Worm (Caenorhabditis elegans) whole organism, L3 larva: ENCODE measurements around the gene dct-15.

Source experiments
- ZK546.5 ChIP-seq: sonication (generic microtip); optimal IDR thresholded peaks from 2 replicates; lab custom pipeline; 2017; ENCODE audit warnings: missing biosample characterization, missing genetic modification characterization
- aly-2 ChIP-seq: fragments of 150-350 bp; optimal IDR thresholded peaks from 2 replicates; lab custom pipeline; 2014; ENCODE audit warnings: missing biosample characterization, missing genetic modification characterization
- ama-1 ChIP-seq: fragments of 150-350 bp; optimal IDR thresholded peaks from 2 replicates; lab custom pipeline; 2018
- ceh-16 ChIP-seq: sonication (generic microtip); optimal IDR thresholded peaks from 2 replicates; lab custom pipeline; 2017; ENCODE audit warnings: missing biosample characterization, missing genetic modification characterization
- ceh-28 ChIP-seq: fragments of 150-350 bp; optimal IDR thresholded peaks from 2 replicates; lab custom pipeline; 2014; ENCODE audit warnings: missing biosample characterization, missing genetic modification reagents, missing genetic modification characterization
- ceh-9 ChIP-seq: sonication (generic microtip); optimal IDR thresholded peaks from 2 replicates; lab custom pipeline; 2018; ENCODE audit warnings: missing biosample characterization, missing genetic modification characterization
- egl-27 ChIP-seq: sonication (generic microtip); optimal IDR thresholded peaks from 4 replicates; lab custom pipeline; 2017; ENCODE audit warnings: missing biosample characterization, missing genetic modification reagents, missing genetic modification characterization
- egl-5 ChIP-seq: fragments of 150-350 bp; optimal IDR thresholded peaks from 2 replicates; lab custom pipeline; 2017; ENCODE audit warnings: missing biosample characterization, missing genetic modification reagents, missing genetic modification characterization, inconsistent platforms
- elt-1 ChIP-seq: fragments of 150-350 bp; optimal IDR thresholded peaks from 2 replicates; lab custom pipeline; 2014; ENCODE audit warnings: missing biosample characterization, missing genetic modification characterization
- elt-2 ChIP-seq: sonication (generic microtip); optimal IDR thresholded peaks from 2 replicates; lab custom pipeline; 2016; ENCODE audit warnings: missing genetic modification reagents, mild to moderate bottlenecking, missing genetic modification characterization, missing compliant biosample characterization
- elt-3 ChIP-seq, 3 experiments: fragments of 150-350 bp in 1 of 3; sonication (generic microtip) in 2 of 3; optimal IDR thresholded peaks; 2 replicates in 2 of 3; 4 replicates in 1 of 3; lab custom pipeline; 2014 to 2017; ENCODE audit warnings: missing biosample characterization in 3 of 3, missing genetic modification characterization in 3 of 3
- fkh-10 ChIP-seq: sonication (generic microtip); optimal IDR thresholded peaks from 2 replicates; lab custom pipeline; 2017; ENCODE audit warnings: missing biosample characterization, missing genetic modification reagents, missing genetic modification characterization
- fkh-2 ChIP-seq: fragments of 150-350 bp; optimal IDR thresholded peaks from 2 replicates; lab custom pipeline; 2014; ENCODE audit warnings: missing biosample characterization, missing genetic modification reagents, missing genetic modification characterization
- fos-1 ChIP-seq: fragments of 150-350 bp; optimal IDR thresholded peaks from 2 replicates; lab custom pipeline; 2014; ENCODE audit warnings: missing biosample characterization, missing genetic modification characterization
- hmg-11 ChIP-seq: sonication (generic microtip); optimal IDR thresholded peaks from 2 replicates; lab custom pipeline; 2016; ENCODE audit warnings: missing genetic modification characterization, missing compliant biosample characterization
- jun-1 ChIP-seq: fragments of 150-350 bp; optimal IDR thresholded peaks from 2 replicates; lab custom pipeline; 2014; ENCODE audit warnings: missing biosample characterization, missing genetic modification reagents, missing genetic modification characterization
- lin-15B ChIP-seq: fragments of 150-350 bp; optimal IDR thresholded peaks from 2 replicates; lab custom pipeline; 2014; ENCODE audit warnings: missing biosample characterization, missing genetic modification characterization
- lsy-12 ChIP-seq: sonication (generic microtip); optimal IDR thresholded peaks from 2 replicates; lab custom pipeline; 2016; ENCODE audit warnings: mild to moderate bottlenecking, missing genetic modification characterization, missing compliant biosample characterization
- mdl-1 ChIP-seq: fragments of 150-350 bp; optimal IDR thresholded peaks from 2 replicates; lab custom pipeline; 2014; ENCODE audit warnings: missing biosample characterization, missing genetic modification characterization
- mml-1 ChIP-seq: fragments of 150-350 bp; sonication (generic microtip); optimal IDR thresholded peaks from 3 replicates; lab custom pipeline; 2014; ENCODE audit warnings: missing biosample characterization, missing genetic modification characterization
- nfya-1 ChIP-seq: sonication (generic microtip); optimal IDR thresholded peaks from 2 replicates; lab custom pipeline; 2017; ENCODE audit warnings: missing genetic modification characterization, mild to moderate bottlenecking, missing compliant biosample characterization, antibody characterized with exemption, moderate library complexity; ENCODE audit not compliant: insufficient read depth
- nhr-11 ChIP-seq: fragments of 150-350 bp; optimal IDR thresholded peaks from 2 replicates; lab custom pipeline; 2014; ENCODE audit warnings: missing biosample characterization, missing genetic modification characterization
- nhr-12 ChIP-seq: fragments of 150-350 bp; optimal IDR thresholded peaks from 2 replicates; lab custom pipeline; 2014; ENCODE audit warnings: missing biosample characterization, missing genetic modification characterization
- nhr-23 ChIP-seq: fragments of 150-350 bp; optimal IDR thresholded peaks from 2 replicates; lab custom pipeline; 2014; ENCODE audit warnings: missing biosample characterization, missing genetic modification reagents, missing genetic modification characterization
- nhr-237 ChIP-seq: fragments of 150-350 bp; optimal IDR thresholded peaks from 2 replicates; lab custom pipeline; 2014; ENCODE audit warnings: missing biosample characterization, missing genetic modification characterization
- nhr-25 ChIP-seq: sonication (generic microtip); optimal IDR thresholded peaks from 2 replicates; lab custom pipeline; 2017; ENCODE audit warnings: missing biosample characterization, missing genetic modification characterization
- nhr-28 ChIP-seq: fragments of 150-350 bp; optimal IDR thresholded peaks from 2 replicates; lab custom pipeline; 2014; ENCODE audit warnings: missing biosample characterization, missing genetic modification characterization
- nhr-43 ChIP-seq: sonication (generic microtip); optimal IDR thresholded peaks from 2 replicates; lab custom pipeline; 2016; ENCODE audit warnings: mild to moderate bottlenecking, missing genetic modification characterization, missing compliant biosample characterization; ENCODE audit not compliant: poor library complexity, severe bottlenecking
- nhr-67 ChIP-seq: fragments of 150-350 bp; optimal IDR thresholded peaks from 2 replicates; lab custom pipeline; 2014; ENCODE audit warnings: missing biosample characterization, missing genetic modification characterization
- nhr-77 ChIP-seq: fragments of 150-350 bp; optimal IDR thresholded peaks from 2 replicates; lab custom pipeline; 2014; ENCODE audit warnings: missing biosample characterization, missing genetic modification characterization
- pha-4 ChIP-seq: fragments of 150-350 bp; optimal IDR thresholded peaks from 2 replicates; lab custom pipeline; 2014; ENCODE audit warnings: missing biosample characterization, missing genetic modification reagents, missing genetic modification characterization
- pqm-1 ChIP-seq: fragments of 150-350 bp; optimal IDR thresholded peaks from 2 replicates; lab custom pipeline; 2017; ENCODE audit warnings: missing biosample characterization, missing genetic modification characterization, inconsistent platforms
- sea-2 ChIP-seq: fragments of 150-350 bp; sonication (generic microtip); optimal IDR thresholded peaks from 4 replicates; lab custom pipeline; 2014; ENCODE audit warnings: missing biosample characterization, missing genetic modification reagents, missing genetic modification characterization
- skn-1 ChIP-seq: fragments of 150-350 bp; optimal IDR thresholded peaks from 2 replicates; lab custom pipeline; 2014; ENCODE audit warnings: missing biosample characterization, missing genetic modification characterization
- snpc-4 ChIP-seq: fragments of 150-350 bp; optimal IDR thresholded peaks from 2 replicates; lab custom pipeline; 2014; ENCODE audit warnings: missing biosample characterization, missing genetic modification characterization
- tbx-2 ChIP-seq: sonication (generic microtip); optimal IDR thresholded peaks from 2 replicates; lab custom pipeline; 2016; ENCODE audit warnings: mild to moderate bottlenecking, missing genetic modification characterization, missing compliant biosample characterization
- unc-39 ChIP-seq: sonication (generic microtip); optimal IDR thresholded peaks from 4 replicates; lab custom pipeline; 2017; ENCODE audit warnings: missing biosample characterization, missing genetic modification characterization
- zag-1 ChIP-seq: fragments of 150-350 bp; optimal IDR thresholded peaks from 2 replicates; lab custom pipeline; 2014; ENCODE audit warnings: missing biosample characterization, missing genetic modification characterization
- ztf-11 ChIP-seq: fragments of 150-350 bp; optimal IDR thresholded peaks from 2 replicates; lab custom pipeline; 2014; ENCODE audit warnings: missing biosample characterization, missing genetic modification characterization

The dct-15 gene

DNA sequence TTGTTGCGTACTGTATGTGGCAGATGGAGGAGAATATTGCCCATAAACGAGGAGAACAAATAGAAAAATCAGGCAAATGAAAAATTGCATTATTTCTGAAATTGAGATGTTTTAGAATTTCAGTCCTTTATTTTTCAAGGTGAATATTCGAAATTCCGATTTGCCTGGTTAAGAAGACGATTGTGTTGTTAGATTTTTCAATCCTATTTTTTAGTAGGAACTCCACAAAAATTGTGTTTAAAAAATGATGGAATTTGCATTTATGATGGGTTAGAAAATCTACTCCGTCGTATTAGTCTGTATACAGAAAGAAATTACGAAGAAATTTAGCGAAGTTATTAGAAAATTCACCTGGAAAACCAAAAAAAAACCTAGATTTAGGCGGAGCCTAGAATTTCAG is 4.9 kb upstream of the dct-15 start, which contains the start of gene egl-20:
egl-20 (minus strand) TSS at position 101 of the 400 bp plus-strand sequence.
- TF ChIP-seq ZK546.5 (tag; lab: Kevin White, UChicago) = no peak
- TF ChIP-seq jun-1 (tag; lab: Kevin White, UChicago) = no peak

DNA sequence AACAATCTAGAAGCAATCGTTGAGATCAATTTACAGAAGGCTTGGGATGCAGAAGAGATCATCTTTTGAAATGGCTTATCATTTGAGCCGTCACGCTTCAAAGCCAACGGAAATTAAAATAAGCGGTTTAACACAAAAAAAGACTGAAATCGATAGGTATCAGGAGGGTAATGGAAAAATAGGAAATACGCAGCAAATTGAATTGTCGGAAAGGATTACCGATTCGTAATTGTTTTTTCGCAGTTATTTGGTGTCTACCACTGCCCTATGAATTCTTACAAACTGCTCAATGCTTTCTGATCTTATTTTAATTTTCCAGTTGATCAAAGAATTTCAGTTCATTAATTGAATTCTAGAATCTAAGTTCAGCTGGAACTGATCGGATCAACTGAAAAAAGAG is 954 bp upstream of the dct-15 start:
- TF ChIP-seq nhr-23 (tag; lab: Kevin White, UChicago) (no peak), lsy-12 (tag; lab: Kevin White, UChicago) (no peak), mdl-1 (tag; lab: Kevin White, UChicago) (no peak), nhr-43 (no peak), nhr-11 (no peak), hmg-11 (tag; lab: Kevin White, UChicago) (no peak)

DNA sequence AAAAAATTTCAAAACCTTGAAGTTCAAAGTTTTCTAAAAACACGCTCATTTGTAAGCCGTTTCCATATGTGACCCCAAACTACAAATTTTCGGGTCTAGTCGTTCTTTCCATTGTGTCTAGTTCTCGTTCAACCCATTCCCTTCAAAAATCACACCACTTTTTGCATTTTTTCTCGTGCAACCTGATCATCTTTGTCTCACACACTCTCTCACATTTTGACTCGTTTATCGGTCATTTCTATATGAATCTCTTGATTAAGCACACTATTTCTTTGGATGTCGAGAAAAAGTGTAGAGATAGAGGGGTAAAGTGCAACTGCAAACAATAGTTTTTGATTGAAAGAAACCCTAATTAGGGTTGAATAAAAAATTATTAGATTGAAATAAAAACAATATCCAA is 7.0 kb downstream of the dct-15 start:
- TF ChIP-seq lsy-12 (tag; lab: Kevin White, UChicago) (peak; percentile 35), pqm-1 (peak; percentile 58), sea-2 (GFP tag; lab: Kevin White, UChicago) (no peak), nhr-25 (tag; lab: Kevin White, UChicago) (peak; percentile 74), egl-27 (peak; percentile 23), nhr-77 (tag; lab: Kevin White, UChicago) (no peak), pha-4 (peak; percentile 76), nhr-23 (tag; lab: Kevin White, UChicago) (peak; percentile 90), unc-39 (tag; lab: Kevin White, UChicago) (no peak), mml-1 (tag; lab: Kevin White, UChicago) (no peak), nhr-11 (no peak), zag-1 (tag; lab: Kevin White, UChicago) (no peak), elt-1 (tag; lab: Kevin White, UChicago) (no peak), fkh-10 (GFP tag; lab: Kevin White, UChicago) (no peak), skn-1 (tag; lab: Kevin White, UChicago) (no peak), fos-1 (tag; lab: Kevin White, UChicago) (no peak), nhr-12 (tag; lab: Kevin White, UChicago) (no peak), nhr-67 (tag; lab: Kevin White, UChicago) (no peak), ceh-9 (tag; lab: Kevin White, UChicago) (no peak), fkh-2 (no peak), ZK546.5 (tag; lab: Kevin White, UChicago) (no peak), ztf-11 (no peak), mdl-1 (tag; lab: Kevin White, UChicago) (no peak), ceh-28 (tag; lab: Kevin White, UChicago) (peak; percentile 57), elt-3 (tag; optimal IDR thresholded peaks at IDR 0.05; lab: Kevin White, UChicago) (no peak), elt-2 (tag; lab: Kevin White, UChicago) (peak; percentile 82), ceh-16 (tag; lab: Kevin White, UChicago) (no peak), jun-1 (tag; lab: Kevin White, UChicago) (peak; percentile 55), nfya-1 (tag; lab: Kevin White, UChicago) (peak; percentile 38), lin-15B (peak; percentile 29), tbx-2 (tag; lab: Kevin White, UChicago) (no peak), ama-1 (lab: Kevin White, UChicago) (peak; percentile 79), nhr-28 (tag; lab: Kevin White, UChicago) (no peak), snpc-4 (tag; lab: Kevin White, UChicago) (peak; percentile 52), egl-5 (tag; lab: Kevin White, UChicago) (no peak), nhr-43 (peak; percentile 64), hmg-11 (tag; lab: Kevin White, UChicago) (no peak), aly-2 (tag; lab: Kevin White, UChicago) (no peak)

DNA sequence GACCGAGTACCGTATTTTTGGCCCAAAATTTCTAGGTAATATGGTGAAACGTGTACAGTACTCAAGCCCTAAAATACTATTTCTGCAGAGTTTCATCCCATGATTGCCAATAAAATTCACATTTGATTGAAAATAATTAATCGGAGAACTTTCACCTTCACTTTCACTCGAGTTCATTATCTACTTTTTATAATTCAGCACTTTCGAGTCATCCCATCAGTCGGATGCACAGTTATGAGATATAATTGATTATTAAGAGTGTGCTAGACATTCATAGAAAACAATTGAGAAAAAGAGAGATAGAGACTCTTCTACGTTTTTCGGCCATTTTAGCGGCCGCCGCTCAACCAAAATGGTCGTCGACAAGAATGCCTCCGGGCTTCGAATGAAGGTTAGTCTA is 7.8 kb downstream of the dct-15 start, which contains the start of gene fat-3:
fat-3 (plus strand) TSS at position 313 of the 400 bp plus-strand sequence.
- no peak for TF ChIP-seq ZK546.5 (tag; lab: Kevin White, UChicago)
- TF ChIP-seq zag-1 (tag; lab: Kevin White, UChicago) = no peak
- no peak for TF ChIP-seq nhr-11
- no peak for TF ChIP-seq fkh-2
- TF ChIP-seq elt-2 (tag; lab: Kevin White, UChicago) = peak; percentile 78
- peak; percentile 9 for TF ChIP-seq skn-1 (tag; lab: Kevin White, UChicago)
- TF ChIP-seq ceh-28 (tag; lab: Kevin White, UChicago) = peak; percentile 46
- no peak for TF ChIP-seq nhr-237 (tag; lab: Kevin White, UChicago)
- TF ChIP-seq lsy-12 (tag; lab: Kevin White, UChicago) = no peak
- TF ChIP-seq ama-1 (lab: Kevin White, UChicago) = no peak
- TF ChIP-seq nhr-23 (tag; lab: Kevin White, UChicago) = no peak
- no peak for TF ChIP-seq jun-1 (tag; lab: Kevin White, UChicago)
- peak; percentile 19 for TF ChIP-seq pha-4
- TF ChIP-seq nhr-67 (tag; lab: Kevin White, UChicago) = no peak
- TF ChIP-seq nhr-43 = peak; percentile 15
- TF ChIP-seq unc-39 (tag; lab: Kevin White, UChicago) = no peak
- peak; percentile 63 for TF ChIP-seq pqm-1
